Worm (Caenorhabditis elegans) whole organism, late embryonic: ENCODE results near the gene srg-66.

Experiments used
- F13H6.1 ChIP-seq: sonication (generic microtip); optimal IDR thresholded peaks from 2 replicates; lab custom pipeline; 2016; ENCODE audit warnings: missing genetic modification characterization, missing compliant biosample characterization
- ceh-34 ChIP-seq: sonication (generic microtip); optimal IDR thresholded peaks from 2 replicates; lab custom pipeline; 2016; ENCODE audit warnings: mild to moderate bottlenecking, missing genetic modification characterization, missing compliant biosample characterization
- fax-1 ChIP-seq: sonication (generic microtip); optimal IDR thresholded peaks from 2 replicates; lab custom pipeline; 2016; ENCODE audit warnings: missing genotype, missing genetic modification characterization, missing compliant biosample characterization
- nhr-11 ChIP-seq: fragments of 150-350 bp; optimal IDR thresholded peaks from 2 replicates; lab custom pipeline; 2014; ENCODE audit warnings: missing biosample characterization, missing genetic modification characterization
- pag-3 ChIP-seq: sonication (generic microtip); optimal IDR thresholded peaks from 2 replicates; lab custom pipeline; 2016; ENCODE audit warnings: missing compliant biosample characterization, missing genetic modification characterization, borderline replicate concordance

- TF ChIP-seq pag-3 (no peak), ceh-34 (tag; lab: Kevin White, UChicago) (no peak), F13H6.1 (tag; lab: Kevin White, UChicago) (no peak), nhr-11 (tag; lab: Kevin White, UChicago) (no peak), fax-1 (tag; lab: Kevin White, UChicago) (no peak)
Observed at ce11 chrV:5482315-5482714, at the start of gene srg-66.
